Worm (Caenorhabditis elegans) whole organism, dauer: ENCODE measurements around the gene gro-1.

Source experiments
- unc-62 ChIP-seq: sonication (generic microtip); optimal IDR thresholded peaks from 2 replicates; lab custom pipeline; 2017; ENCODE audit warnings: missing biosample characterization, missing genetic modification reagents, missing genetic modification characterization

gro-1 gene

DNA sequence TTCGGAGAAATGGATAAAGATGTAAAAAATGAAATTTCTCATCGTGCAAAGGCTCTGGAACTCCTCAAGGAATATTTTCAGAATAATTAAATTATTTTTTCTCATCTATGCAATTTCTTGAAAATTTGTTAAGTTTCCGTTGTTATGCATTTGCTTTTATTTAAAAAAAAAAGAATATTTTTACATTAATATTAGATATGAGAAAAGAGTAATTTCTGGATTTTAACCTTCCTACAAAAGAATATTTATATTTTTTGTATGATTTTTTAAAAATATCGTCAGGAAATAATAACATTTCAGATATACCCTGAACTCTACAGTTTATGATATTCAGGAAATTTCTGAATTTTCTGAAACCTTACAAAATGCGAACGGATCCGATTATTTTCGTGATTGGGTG is at the start of gene gro-1:
TSS of gene gro-1 (plus strand) at position 301 of the 400 bp plus-strand sequence.
- TF ChIP-seq unc-62 (GFP tag; lab: Kevin White, UChicago) = no peak

DNA sequence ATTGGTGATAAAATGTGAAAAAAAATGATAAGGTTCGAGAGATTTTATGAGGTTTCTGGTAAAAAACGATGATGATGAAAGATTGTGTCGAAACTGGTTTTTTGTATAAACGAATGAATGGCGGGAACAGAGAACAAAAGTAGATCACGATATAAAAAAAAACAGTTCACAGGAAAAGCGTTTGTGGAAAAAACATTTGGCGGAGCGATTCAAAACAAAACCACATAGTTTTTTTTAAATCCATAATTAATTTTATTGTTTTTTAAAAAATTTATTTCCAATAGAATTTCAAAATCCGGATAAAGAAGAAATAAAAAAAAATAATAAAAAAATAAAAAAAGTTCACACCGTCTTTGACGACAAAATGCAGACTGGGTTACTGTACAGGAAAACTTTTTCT is 49.5 kb upstream of the gro-1 start, which contains the start of gene ZC155.4:
TSS of gene ZC155.4 (minus strand) at position 101 of the 400 bp plus-strand sequence.
- no peak for TF ChIP-seq unc-62 (GFP tag; lab: Kevin White, UChicago)

DNA sequence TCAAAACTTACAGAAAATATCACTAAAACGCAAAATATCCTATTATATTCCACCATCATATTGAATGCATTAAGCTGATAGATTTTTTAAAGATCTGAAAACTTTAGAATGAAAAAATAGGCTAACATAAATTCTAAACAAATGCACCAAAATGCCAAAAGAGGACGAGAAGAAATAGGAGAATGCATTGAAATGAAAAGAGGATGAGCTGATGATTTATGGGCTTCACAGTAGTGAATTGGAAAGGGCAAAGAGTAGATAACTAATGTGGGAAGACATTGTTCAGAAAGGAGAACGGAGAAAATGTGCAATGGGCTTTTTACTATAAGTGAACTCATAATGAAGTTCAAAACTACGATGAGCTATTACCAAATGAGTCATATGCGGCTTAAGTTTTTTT is 47.4 kb upstream of the gro-1 start, which contains the start of gene cutl-19:
TSS of gene cutl-19 (minus strand) at position 101 of the 400 bp plus-strand sequence.
- no peak for TF ChIP-seq unc-62 (GFP tag; lab: Kevin White, UChicago)

ce11 chrIII:5218687-5219086 is 46.2 kb upstream of the gro-1 start, which contains the start of gene ZC155.2:
TSS of gene ZC155.2 (plus strand) at chrIII:5218987.
- no peak for TF ChIP-seq unc-62 (GFP tag; lab: Kevin White, UChicago)

DNA sequence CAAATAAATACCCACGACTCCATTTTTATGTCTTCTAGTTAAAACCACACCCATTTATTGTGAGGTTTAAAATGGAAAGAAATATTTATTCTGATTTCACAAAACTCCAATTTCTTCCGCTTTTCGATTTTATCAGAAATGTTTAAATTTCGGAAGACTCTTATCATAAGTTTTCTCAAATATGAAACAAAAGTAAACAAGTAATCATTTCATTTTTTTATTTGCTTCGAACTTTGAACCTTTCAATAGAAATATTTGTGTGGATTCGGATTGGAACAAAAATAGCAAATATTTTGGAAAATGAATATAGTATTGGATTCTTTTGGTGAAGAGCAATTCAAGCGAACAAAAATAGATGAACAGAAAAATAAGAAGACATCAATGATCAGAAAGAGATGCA is 43.1 kb upstream of the gro-1 start:
- no peak for TF ChIP-seq unc-62 (GFP tag; lab: Kevin White, UChicago)

DNA sequence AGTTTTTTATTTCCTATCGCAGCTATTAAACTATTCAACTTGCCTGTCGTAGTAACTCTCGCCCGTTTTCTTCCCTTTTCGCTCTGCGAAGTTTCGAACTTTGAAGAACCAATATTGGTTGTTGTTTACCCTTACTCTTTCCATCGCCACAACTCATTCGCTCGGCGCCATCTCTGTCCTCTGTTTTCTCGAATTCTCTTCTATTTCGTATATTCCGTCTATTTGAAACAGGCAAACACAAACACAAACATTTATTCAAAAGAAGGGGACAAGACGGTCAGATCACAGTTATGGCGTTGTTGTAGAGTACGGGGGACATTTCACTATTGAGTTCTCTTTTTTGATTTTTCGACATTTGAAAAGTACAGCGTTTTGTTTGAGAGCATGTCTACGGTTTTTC is 42.1 kb upstream of the gro-1 start:
- TF ChIP-seq unc-62 (GFP tag; lab: Kevin White, UChicago) = no peak

ce11 chrIII:5224908-5225307 is 40.0 kb upstream of the gro-1 start:
- no peak for TF ChIP-seq unc-62 (GFP tag; lab: Kevin White, UChicago)

DNA sequence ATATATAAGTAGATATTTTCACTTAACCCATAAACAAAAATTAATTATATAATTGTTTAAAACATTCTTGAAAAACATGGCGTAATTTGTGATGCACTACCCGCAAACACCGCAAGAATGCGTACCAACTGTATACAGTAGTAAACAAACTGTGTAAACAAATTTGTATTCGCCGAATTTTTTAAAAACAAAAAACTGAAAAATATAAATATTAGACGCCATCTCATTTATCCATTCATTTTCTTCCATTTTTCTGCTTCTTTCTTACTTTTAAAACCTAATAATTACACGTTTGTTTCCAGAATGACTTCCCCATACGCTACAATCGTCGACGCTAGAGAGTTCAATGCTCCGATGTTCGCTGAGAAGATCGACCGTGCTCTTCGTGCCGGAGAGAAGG is 39.6 kb upstream of the gro-1 start, which contains the start of gene nex-1:
TSS of gene nex-1 (plus strand) at position 301 of the 400 bp plus-strand sequence.
- no peak for TF ChIP-seq unc-62 (GFP tag; lab: Kevin White, UChicago)

ce11 chrIII:5227831-5228467 is 37.0 kb upstream of the gro-1 start, which contains the start of the genes C34E10.12, C34E10.10 and atp-2:
TSS of gene C34E10.12 (minus strand) at chrIII:5227881.
TSS of gene C34E10.10 (minus strand) at chrIII:5227884.
TSS of gene atp-2 (plus strand) at chrIII:5228417.
- TF ChIP-seq unc-62 (GFP tag; lab: Kevin White, UChicago) = no peak

- TF ChIP-seq unc-62 (GFP tag; lab: Kevin White, UChicago) = no peak
These were observed 36.1 kb upstream of the gro-1 start for ce11 chrIII:5228839-5229238.

- TF ChIP-seq unc-62 (GFP tag; lab: Kevin White, UChicago) = no peak
These were observed 35.2 kb upstream of the gro-1 start for ce11 chrIII:5229511-5230250.

DNA sequence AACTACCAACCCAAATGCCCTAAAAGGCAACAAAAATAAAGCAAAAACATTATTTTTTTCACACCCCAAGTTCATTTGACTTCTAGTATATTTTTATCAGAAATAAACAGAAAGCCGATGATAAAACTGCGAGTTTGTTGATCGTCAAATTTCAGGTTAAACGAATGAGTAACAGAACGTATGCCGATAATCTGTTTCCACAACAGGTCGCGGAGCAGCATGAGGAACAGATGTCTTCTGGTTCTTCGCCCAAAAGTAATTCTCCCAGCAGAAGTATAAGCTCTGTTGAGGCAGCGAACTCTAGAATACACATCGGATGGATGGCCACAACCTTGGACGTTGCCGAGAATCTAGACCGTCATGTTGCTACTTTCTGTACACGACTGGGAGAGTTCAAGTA is 34.5 kb upstream of the gro-1 start, which contains the start of gene prmt-5:
TSS of gene prmt-5 (plus strand) at position 141 of the 400 bp plus-strand sequence.
- TF ChIP-seq unc-62 (GFP tag; lab: Kevin White, UChicago) = no peak

DNA sequence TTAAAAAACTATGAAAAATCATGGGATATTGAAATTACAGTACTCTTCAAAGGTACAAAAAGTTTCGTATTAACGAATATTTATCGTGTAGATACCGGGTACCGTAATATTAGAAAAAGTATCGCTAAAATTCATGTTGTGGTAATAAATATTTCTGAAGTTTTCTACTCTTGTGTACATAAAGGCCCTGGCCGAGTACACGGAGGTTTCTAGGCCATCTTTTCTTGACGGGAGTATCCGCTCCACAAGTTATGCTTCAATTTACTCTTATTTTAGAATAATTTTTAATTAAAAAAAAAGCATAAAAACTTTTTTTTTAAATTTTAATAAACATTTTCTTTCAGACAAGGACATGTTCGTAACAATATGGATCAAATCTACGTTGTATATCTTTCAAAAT is 31.8 kb upstream of the gro-1 start:
- no peak for TF ChIP-seq unc-62 (GFP tag; lab: Kevin White, UChicago)

- TF ChIP-seq unc-62 (GFP tag; lab: Kevin White, UChicago) = no peak
These were observed 30.6 kb upstream of the gro-1 start, which contains the start of gene mrps-26 for ce11 chrIII:5234312-5234711. TSS of gene mrps-26 (plus strand) at chrIII:5234612.

ce11 chrIII:5236104-5236503 is 28.8 kb upstream of the gro-1 start, which contains the start of gene prx-10:
TSS of gene prx-10 (plus strand) at chrIII:5236404.
- TF ChIP-seq unc-62 (GFP tag; lab: Kevin White, UChicago) = no peak

DNA sequence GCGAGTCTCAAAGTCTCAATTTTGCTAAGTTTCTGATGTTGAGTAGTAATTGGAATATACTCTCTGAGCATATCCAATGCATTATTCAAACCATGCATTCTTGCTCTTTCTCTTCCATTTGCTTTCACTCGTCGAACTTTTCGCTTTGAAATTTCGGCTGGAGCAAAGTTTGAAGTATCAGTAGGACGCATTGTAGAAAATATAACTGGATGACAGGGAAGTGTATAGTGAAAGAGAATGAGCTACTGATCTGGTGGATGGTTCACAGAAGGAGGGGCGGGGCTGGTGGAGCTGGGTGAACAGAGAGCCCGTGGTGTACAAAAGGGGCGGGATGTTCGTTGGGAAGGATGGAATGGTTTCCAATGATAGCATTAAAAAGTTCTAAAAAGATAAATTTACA is 23.1 kb upstream of the gro-1 start:
- no peak for TF ChIP-seq unc-62 (GFP tag; lab: Kevin White, UChicago)
